Worm (Caenorhabditis elegans) whole organism, dauer: ENCODE data around the gene C16C8.25.
"Not testable (repeated sequence)": the region's sequence is repeated elsewhere in the genome, so short reads cannot be mapped to it uniquely, and the experiment has no call there.

Experiments used
- unc-62 ChIP-seq: sonication (generic microtip); optimal IDR thresholded peaks from 2 replicates; lab custom pipeline; 2017; ENCODE audit warnings: missing biosample characterization, missing genetic modification reagents, missing genetic modification characterization

C16C8.25 gene

ce11 chrII:3470549-3470948 lies 21.5 kb downstream of the C16C8.25 start, which contains the start of gene Y49F6B.20:
TSS of gene Y49F6B.20 (minus strand) at chrII:3470649.
- no peak for TF ChIP-seq unc-62 (GFP tag; lab: Kevin White, UChicago)

- no peak for TF ChIP-seq unc-62 (GFP tag; lab: Kevin White, UChicago)
Observed at ce11 chrII:3471603-3472002, 22.6 kb downstream of the C16C8.25 start, which contains the start of gene Y49F6B.13. TSS of gene Y49F6B.13 (minus strand) at chrII:3471703.

DNA sequence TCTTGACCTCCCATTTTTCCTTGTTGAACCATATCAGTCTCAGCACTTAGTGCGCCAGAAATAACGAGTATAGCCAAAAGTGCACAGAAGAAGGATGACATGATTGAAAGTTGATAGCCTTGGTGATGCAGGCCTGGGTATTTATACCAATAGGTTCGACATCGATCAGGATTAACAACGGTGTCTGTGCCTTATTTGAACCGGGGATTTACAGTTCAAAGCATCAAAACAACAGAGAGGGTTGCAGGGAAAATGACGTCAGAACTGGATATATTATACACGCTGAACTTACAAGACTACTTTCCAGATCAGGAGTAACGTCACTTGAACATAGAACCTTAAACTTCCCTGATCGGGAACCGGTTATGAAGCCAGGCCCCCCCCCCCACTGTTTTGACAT lies 23.3 kb downstream of the C16C8.25 start, which contains the start of gene Y49F6B.12:
TSS of gene Y49F6B.12 (minus strand) at position 101 of the 400 bp plus-strand sequence.
- no peak for TF ChIP-seq unc-62 (GFP tag; lab: Kevin White, UChicago)

DNA sequence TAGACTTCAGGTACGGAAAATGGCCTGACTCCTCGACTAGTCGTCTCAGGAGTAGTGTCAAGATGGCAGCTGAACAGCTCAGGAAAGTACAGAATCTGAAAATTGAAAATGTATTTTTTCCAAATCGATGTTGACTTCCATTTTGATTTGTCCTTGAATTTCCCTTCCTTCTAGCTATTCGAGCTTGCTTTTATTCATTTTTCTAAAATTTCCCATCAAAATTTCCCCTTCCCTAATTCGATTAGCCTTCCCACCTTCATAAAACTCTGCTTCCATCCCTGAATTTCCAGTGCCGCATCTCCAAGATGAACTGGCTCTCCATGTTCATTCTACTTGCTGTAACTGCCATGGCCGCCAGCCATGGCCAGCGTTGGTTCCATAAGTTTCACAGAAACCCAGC lies 23.8 kb downstream of the C16C8.25 start, which contains the start of gene Y49F6B.6:
TSS of gene Y49F6B.6 (plus strand) at position 301 of the 400 bp plus-strand sequence.
- no peak for TF ChIP-seq unc-62 (GFP tag; lab: Kevin White, UChicago)

DNA sequence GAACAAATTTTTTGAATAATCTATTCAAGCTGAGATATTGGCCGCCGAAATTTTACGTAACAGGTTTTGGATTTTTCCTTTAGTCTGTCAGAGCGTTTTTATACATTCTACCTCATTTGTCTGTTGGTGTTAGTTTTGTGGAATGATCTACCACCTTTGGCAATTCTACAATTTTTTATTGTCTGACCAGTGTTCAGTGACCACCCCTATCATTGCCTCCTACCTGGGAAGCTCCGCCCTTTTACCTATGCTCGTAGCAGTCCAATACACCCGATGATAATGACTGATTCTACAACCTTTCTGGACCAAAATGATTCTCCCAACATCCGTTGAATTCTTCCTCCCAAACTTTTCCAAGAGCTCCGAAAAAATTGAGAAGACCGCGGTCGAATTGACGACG lies 24.7 kb downstream of the C16C8.25 start, which contains the start of gene sdz-32:
TSS of gene sdz-32 (plus strand) at position 301 of the 400 bp plus-strand sequence.
- TF ChIP-seq unc-62 (GFP tag; lab: Kevin White, UChicago): no peak

ce11 chrII:3476536-3476935 lies 27.5 kb downstream of the C16C8.25 start:
- TF ChIP-seq unc-62 (GFP tag; lab: Kevin White, UChicago): no peak

DNA sequence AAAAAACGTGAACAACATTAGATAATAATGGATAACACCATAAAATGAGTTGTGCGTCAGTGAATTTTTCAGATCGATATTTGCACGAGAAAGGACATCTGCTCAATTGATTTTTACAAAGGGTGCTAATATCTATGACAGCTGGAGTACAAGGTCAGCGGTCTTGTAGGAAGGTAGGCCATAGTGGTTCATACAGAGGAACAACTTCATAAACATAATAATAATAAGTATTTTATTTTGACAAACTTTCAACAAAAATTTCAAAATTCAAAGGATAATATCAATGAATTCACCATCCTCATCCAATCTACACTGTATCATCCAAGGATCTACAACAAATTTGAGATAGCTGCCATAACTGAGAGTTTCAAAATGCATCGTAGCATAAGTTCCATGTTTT lies 28.1 kb downstream of the C16C8.25 start, which contains the start of gene fbxb-104:
TSS of gene fbxb-104 (minus strand) at position 101 of the 400 bp plus-strand sequence.
- TF ChIP-seq unc-62 (GFP tag; lab: Kevin White, UChicago): no peak

DNA sequence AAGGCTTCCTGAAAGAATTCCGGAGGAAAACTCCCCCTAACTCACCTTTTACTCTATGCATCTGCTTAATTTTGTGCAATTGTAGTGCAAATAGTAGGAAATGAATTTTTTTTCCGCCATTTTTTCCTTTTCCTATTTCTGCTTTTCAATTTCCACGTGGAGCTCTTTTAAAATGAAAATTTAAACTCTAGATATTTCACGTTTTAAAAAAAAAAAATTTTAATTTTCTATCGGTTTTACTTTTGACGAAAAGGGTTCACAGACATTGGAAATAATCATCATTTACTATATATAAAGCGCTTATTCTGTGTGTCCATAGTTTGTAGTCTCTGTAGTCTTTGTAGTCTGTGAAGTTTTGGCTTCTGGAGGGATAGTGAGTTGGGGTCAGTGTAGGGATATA lies 32.6 kb downstream of the C16C8.25 start, which contains the start of gene Y49F6B.8:
TSS of gene Y49F6B.8 (minus strand) at position 101 of the 400 bp plus-strand sequence.
- no peak for TF ChIP-seq unc-62 (GFP tag; lab: Kevin White, UChicago)

DNA sequence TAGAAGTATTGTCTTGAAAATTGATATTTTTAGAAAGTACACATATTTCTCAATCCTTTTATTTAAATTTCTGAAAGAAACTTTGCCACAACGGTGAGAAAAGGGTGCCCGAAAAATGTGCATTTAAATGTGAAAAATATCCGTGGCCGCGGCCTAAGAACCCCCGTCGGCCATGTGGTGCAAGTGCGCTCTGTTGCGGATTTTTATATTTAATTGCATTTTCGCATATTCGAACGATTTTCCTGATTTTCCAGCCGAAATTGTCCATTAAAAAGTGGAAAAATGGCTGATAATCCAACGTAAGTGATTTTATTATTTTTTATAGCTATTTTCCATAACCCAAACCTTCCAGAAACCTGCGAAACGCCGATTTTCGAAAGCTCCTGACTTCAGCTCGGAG lies 33.2 kb downstream of the C16C8.25 start, which contains the start of gene smu-2:
TSS of gene smu-2 (plus strand) at position 178 of the 400 bp plus-strand sequence.
- no peak for TF ChIP-seq unc-62 (GFP tag; lab: Kevin White, UChicago)

DNA sequence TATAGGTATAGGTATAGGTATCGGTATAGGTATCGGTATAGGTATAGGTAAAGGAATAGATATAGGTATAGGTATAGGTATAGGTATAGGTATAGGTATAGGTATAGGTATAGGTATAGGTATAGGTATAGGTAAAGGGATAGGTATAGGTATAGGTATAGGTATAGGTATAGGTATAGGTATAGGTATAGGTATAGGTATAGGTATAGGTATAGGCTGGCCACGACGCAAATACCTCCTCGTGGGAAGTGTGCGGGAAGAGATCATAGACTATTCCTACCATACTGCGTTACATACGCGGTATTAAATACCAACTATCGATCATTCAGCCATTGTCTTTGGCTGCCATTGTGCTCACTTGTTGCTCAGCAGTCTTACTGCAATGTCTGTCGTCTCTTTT lies 41.8 kb downstream of the C16C8.25 start, which contains the start of gene fbxb-112:
TSS of gene fbxb-112 (plus strand) at position 301 of the 400 bp plus-strand sequence.
- not testable (repeated sequence) for TF ChIP-seq unc-62 (GFP tag; lab: Kevin White, UChicago)

- no peak for TF ChIP-seq unc-62 (GFP tag; lab: Kevin White, UChicago)
Observed at ce11 chrII:3499386-3499785, 50.4 kb downstream of the C16C8.25 start, which contains the start of gene Y49F6B.9. TSS of gene Y49F6B.9 (minus strand) at chrII:3499387.
